Fruit fly (Drosophila melanogaster) whole organism, prepupa: Measurements from ENCODE around the gene CG18581.

Source experiments
- Blimp-1 ChIP-seq: fragments of 200-800 bp; sonication (Bioruptor generic); optimal IDR thresholded peaks from 3 replicates; lab custom pipeline; 2017; ENCODE audit warnings: missing biosample characterization, missing genetic modification characterization, mild to moderate bottlenecking, moderate library complexity, missing genetic modification reagents
- CG10669 ChIP-seq: fragments of 200-800 bp; sonication (Bioruptor generic); optimal IDR thresholded peaks from 3 replicates; lab custom pipeline; 2018; ENCODE audit warnings: missing biosample characterization, mild to moderate bottlenecking, missing genetic modification characterization, moderate library complexity
- CG11294 ChIP-seq: fragments of 200-800 bp; sonication (Bioruptor generic); IDR thresholded peaks from 2 replicates; pipeline ENCODE4 v1.3.6; 2022; ENCODE audit warnings: missing biosample characterization, missing genetic modification characterization
- CG11762 ChIP-seq: fragments of 200-800 bp; sonication (Bioruptor generic); optimal IDR thresholded peaks from 3 replicates; lab custom pipeline; 2016; ENCODE audit warnings: missing biosample characterization, missing genetic modification characterization; ENCODE audit not compliant: insufficient read depth
- CG11902 ChIP-seq: fragments of 200-800 bp; sonication (Bioruptor generic); optimal IDR thresholded peaks from 3 replicates; lab custom pipeline; 2016; ENCODE audit warnings: missing biosample characterization, missing genetic modification characterization
- CG15336 ChIP-seq: fragments of 200-800 bp; sonication (Bioruptor generic); IDR thresholded peaks from 2 replicates; pipeline ENCODE4 v1.3.6; 2022; ENCODE audit warnings: missing biosample characterization, missing genetic modification characterization
- CG16779 ChIP-seq: fragments of 200-800 bp; sonication (Bioruptor generic); optimal IDR thresholded peaks from 3 replicates; lab custom pipeline; 2017; ENCODE audit warnings: missing biosample characterization, mild to moderate bottlenecking, missing genetic modification characterization
- CG3032 ChIP-seq: fragments of 200-800 bp; optimal IDR thresholded peaks from 2 replicates; lab custom pipeline; 2019; ENCODE audit warnings: missing biosample characterization, mild to moderate bottlenecking, missing genetic modification characterization, moderate library complexity
- CG31627 ChIP-seq: fragments of 200-800 bp; sonication (Bioruptor generic); optimal IDR thresholded peaks from 3 replicates; lab custom pipeline; 2016; ENCODE audit warnings: missing biosample characterization, missing genetic modification characterization
- CG34406 ChIP-seq: fragments of 200-800 bp; sonication (Bioruptor generic); optimal IDR thresholded peaks from 3 replicates; lab custom pipeline; 2016; ENCODE audit warnings: missing biosample characterization, missing genetic modification characterization
- CG3919 ChIP-seq: fragments of 200-800 bp; sonication (Bioruptor generic); optimal IDR thresholded peaks from 3 replicates; lab custom pipeline; 2016; ENCODE audit warnings: missing biosample characterization, missing genetic modification characterization
- CG4318 ChIP-seq: fragments of 200-800 bp; sonication (Bioruptor generic); optimal IDR thresholded peaks from 3 replicates; lab custom pipeline; 2017; ENCODE audit warnings: missing biosample characterization, mild to moderate bottlenecking, missing genetic modification characterization
- CG6163 ChIP-seq: fragments of 200-800 bp; sonication (Bioruptor generic); IDR thresholded peaks from 3 replicates; pipeline ENCODE4 v1.3.6; 2022; ENCODE audit warnings: missing biosample characterization, missing genetic modification characterization
- CG6276 ChIP-seq: fragments of 200-800 bp; sonication (Bioruptor generic); optimal IDR thresholded peaks from 2 replicates; lab custom pipeline; 2017; ENCODE audit warnings: missing biosample characterization, mild to moderate bottlenecking, missing genetic modification characterization
- CG6808 ChIP-seq: fragments of 200-800 bp; sonication (Bioruptor generic); optimal IDR thresholded peaks from 3 replicates; lab custom pipeline; 2017; ENCODE audit warnings: missing biosample characterization, missing genetic modification characterization, mild to moderate bottlenecking, moderate library complexity, missing genetic modification reagents
- CG7368 ChIP-seq: fragments of 200-800 bp; sonication (Bioruptor generic); optimal IDR thresholded peaks from 3 replicates; lab custom pipeline; 2016; ENCODE audit warnings: missing biosample characterization, missing genetic modification characterization
- CG8119 ChIP-seq: fragments of 200-800 bp; sonication (Bioruptor generic); IDR thresholded peaks from 3 replicates; pipeline ENCODE4 v1.3.6; 2022; ENCODE audit warnings: missing biosample characterization, missing genetic modification characterization
- CG8319 ChIP-seq: fragments of 200-800 bp; sonication (Bioruptor generic); optimal IDR thresholded peaks from 3 replicates; lab custom pipeline; 2016; ENCODE audit warnings: missing biosample characterization, missing genetic modification characterization
- CG8632 ChIP-seq: fragments of 200-800 bp; sonication (Bioruptor generic); optimal IDR thresholded peaks from 3 replicates; lab custom pipeline; 2016; ENCODE audit warnings: missing biosample characterization, missing genetic modification characterization
- Eip75B ChIP-seq: fragments of 200-800 bp; sonication (Bioruptor generic); optimal IDR thresholded peaks from 3 replicates; lab custom pipeline; 2016; ENCODE audit warnings: missing biosample characterization, missing genetic modification characterization
- Eip93F ChIP-seq: fragments of 200-800 bp; sonication (Bioruptor generic); optimal IDR thresholded peaks from 2 replicates; lab custom pipeline; 2016; ENCODE audit warnings: missing biosample characterization, mild to moderate bottlenecking, missing genetic modification characterization
- Ets21C ChIP-seq: fragments of 200-800 bp; sonication (Bioruptor generic); optimal IDR thresholded peaks from 3 replicates; lab custom pipeline; 2016; ENCODE audit warnings: missing biosample characterization, missing genetic modification characterization
- Ets96B ChIP-seq: fragments of 200-800 bp; optimal IDR thresholded peaks from 2 replicates; lab custom pipeline; 2019; ENCODE audit warnings: missing biosample characterization, mild to moderate bottlenecking, missing genetic modification characterization, moderate library complexity
- Gug ChIP-seq: fragments of 200-800 bp; sonication (Bioruptor generic); IDR thresholded peaks from 2 replicates; pipeline ENCODE4 v1.3.6; 2022; ENCODE audit warnings: missing biosample characterization, missing genetic modification characterization
- Hr38 ChIP-seq: sonication (Bioruptor generic); optimal IDR thresholded peaks from 2 replicates; lab custom pipeline; 2016; ENCODE audit warnings: missing biosample characterization, missing genetic modification characterization
- Hr39 ChIP-seq: fragments of 200-800 bp; sonication (Bioruptor generic); optimal IDR thresholded peaks from 2 replicates; lab custom pipeline; 2016; ENCODE audit warnings: missing biosample characterization, missing genetic modification characterization
- Hr4 ChIP-seq: fragments of 200-800 bp; sonication (Bioruptor generic); optimal IDR thresholded peaks from 3 replicates; lab custom pipeline; 2016; ENCODE audit warnings: missing biosample characterization, missing genetic modification characterization
- Lpt ChIP-seq: fragments of 200-800 bp; sonication (Bioruptor generic); optimal IDR thresholded peaks from 3 replicates; lab custom pipeline; 2016; ENCODE audit warnings: missing biosample characterization, missing genetic modification characterization
- Met ChIP-seq: fragments of 200-800 bp; sonication (Bioruptor generic); optimal IDR thresholded peaks from 3 replicates; lab custom pipeline; 2016; ENCODE audit warnings: missing biosample characterization, missing genetic modification characterization
- OdsH ChIP-seq: fragments of 200-800 bp; sonication (Bioruptor generic); optimal IDR thresholded peaks from 3 replicates; lab custom pipeline; 2016; ENCODE audit warnings: missing biosample characterization, missing genetic modification characterization
- Smox ChIP-seq: fragments of 200-800 bp; sonication (Bioruptor generic); optimal IDR thresholded peaks from 3 replicates; lab custom pipeline; 2016; ENCODE audit warnings: missing biosample characterization, missing genetic modification characterization
- Sox102F ChIP-seq: fragments of 200-800 bp; sonication (Bioruptor generic); optimal IDR thresholded peaks from 2 replicates; lab custom pipeline; 2016; ENCODE audit warnings: missing biosample characterization, mild to moderate bottlenecking, missing genetic modification characterization
- Sox14 ChIP-seq: fragments of 200-800 bp; sonication (Bioruptor generic); optimal IDR thresholded peaks from 3 replicates; lab custom pipeline; 2016; ENCODE audit warnings: missing biosample characterization, missing genetic modification characterization
- Sox15 ChIP-seq: fragments of 200-800 bp; sonication (Bioruptor generic); optimal IDR thresholded peaks from 3 replicates; lab custom pipeline; 2016; ENCODE audit warnings: missing biosample characterization, missing genetic modification characterization
- achi ChIP-seq: fragments of 200-800 bp; sonication (Bioruptor generic); optimal IDR thresholded peaks from 3 replicates; lab custom pipeline; 2016; ENCODE audit warnings: missing biosample characterization, missing genetic modification characterization
- acj6 ChIP-seq: fragments of 200-800 bp; sonication (Bioruptor generic); optimal IDR thresholded peaks from 3 replicates; lab custom pipeline; 2016; ENCODE audit warnings: missing biosample characterization, missing genetic modification characterization
- dac ChIP-seq: fragments of 200-800 bp; sonication (Bioruptor generic); optimal IDR thresholded peaks from 2 replicates; lab custom pipeline; 2017; ENCODE audit warnings: missing biosample characterization, mild to moderate bottlenecking, missing genetic modification characterization
- dsx ChIP-seq: fragments of 200-800 bp; optimal IDR thresholded peaks from 3 replicates; lab custom pipeline; 2019; ENCODE audit warnings: missing biosample characterization, mild to moderate bottlenecking, missing genetic modification characterization, moderate library complexity; ENCODE audit not compliant: poor library complexity, severe bottlenecking
- eg ChIP-seq: fragments of 200-800 bp; sonication (Bioruptor generic); IDR thresholded peaks from 3 replicates; pipeline ENCODE4 v1.3.6; 2022; ENCODE audit warnings: missing biosample characterization, missing genetic modification characterization
- esn ChIP-seq: fragments of 200-800 bp; sonication (Bioruptor generic); optimal IDR thresholded peaks from 2 replicates; lab custom pipeline; 2016; ENCODE audit warnings: missing biosample characterization, mild to moderate bottlenecking, missing genetic modification characterization, moderate library complexity
- fd59A ChIP-seq: fragments of 200-800 bp; sonication (Bioruptor generic); optimal IDR thresholded peaks from 2 replicates; lab custom pipeline; 2017; ENCODE audit warnings: missing biosample characterization, mild to moderate bottlenecking, missing genetic modification characterization, missing genetic modification reagents
- fd85E ChIP-seq: fragments of 200-800 bp; sonication (Bioruptor generic); optimal IDR thresholded peaks from 3 replicates; lab custom pipeline; 2016; ENCODE audit warnings: missing biosample characterization, missing genetic modification characterization
- fkh ChIP-seq: fragments of 200-800 bp; sonication (Bioruptor generic); optimal IDR thresholded peaks from 3 replicates; lab custom pipeline; 2017; ENCODE audit warnings: missing biosample characterization, mild to moderate bottlenecking, missing genetic modification characterization, moderate library complexity
- lz ChIP-seq: fragments of 200-800 bp; sonication (Bioruptor generic); optimal IDR thresholded peaks from 3 replicates; lab custom pipeline; 2016; ENCODE audit warnings: missing biosample characterization, missing genetic modification characterization
- pdm3 ChIP-seq: fragments of 200-800 bp; sonication (Bioruptor generic); optimal IDR thresholded peaks from 3 replicates; lab custom pipeline; 2016; ENCODE audit warnings: missing biosample characterization, missing genetic modification characterization
- salr ChIP-seq, 2 experiments: fragments of 200-800 bp; sonication (Bioruptor generic); optimal IDR thresholded peaks; 3 replicates each; lab custom pipeline; 2016 to 2018; ENCODE audit warnings: missing biosample characterization in 2 of 2, missing genetic modification characterization in 2 of 2, mild to moderate bottlenecking in 1 of 2
- ss ChIP-seq, 2 experiments: fragments of 200-800 bp; sonication (Bioruptor generic); optimal IDR thresholded peaks; 2 replicates in 1 of 2; 3 replicates in 1 of 2; lab custom pipeline; 2017 to 2018; ENCODE audit warnings: mild to moderate bottlenecking in 2 of 2, missing biosample characterization in 2 of 2, missing genetic modification characterization in 2 of 2, moderate library complexity in 1 of 2
- svp ChIP-seq: fragments of 200-800 bp; sonication (Bioruptor generic); peaks from one replicate; lab custom pipeline; 2016; ENCODE audit warnings: missing biosample characterization, missing genetic modification characterization
- topi ChIP-seq: fragments of 200-800 bp; sonication (Bioruptor generic); optimal IDR thresholded peaks from 3 replicates; lab custom pipeline; 2016; ENCODE audit warnings: missing biosample characterization, missing genetic modification characterization
- vri ChIP-seq: fragments of 200-800 bp; sonication (Bioruptor generic); optimal IDR thresholded peaks from 3 replicates; lab custom pipeline; 2016; ENCODE audit warnings: missing biosample characterization, mild to moderate bottlenecking, missing genetic modification characterization

Gene CG18581

DNA sequence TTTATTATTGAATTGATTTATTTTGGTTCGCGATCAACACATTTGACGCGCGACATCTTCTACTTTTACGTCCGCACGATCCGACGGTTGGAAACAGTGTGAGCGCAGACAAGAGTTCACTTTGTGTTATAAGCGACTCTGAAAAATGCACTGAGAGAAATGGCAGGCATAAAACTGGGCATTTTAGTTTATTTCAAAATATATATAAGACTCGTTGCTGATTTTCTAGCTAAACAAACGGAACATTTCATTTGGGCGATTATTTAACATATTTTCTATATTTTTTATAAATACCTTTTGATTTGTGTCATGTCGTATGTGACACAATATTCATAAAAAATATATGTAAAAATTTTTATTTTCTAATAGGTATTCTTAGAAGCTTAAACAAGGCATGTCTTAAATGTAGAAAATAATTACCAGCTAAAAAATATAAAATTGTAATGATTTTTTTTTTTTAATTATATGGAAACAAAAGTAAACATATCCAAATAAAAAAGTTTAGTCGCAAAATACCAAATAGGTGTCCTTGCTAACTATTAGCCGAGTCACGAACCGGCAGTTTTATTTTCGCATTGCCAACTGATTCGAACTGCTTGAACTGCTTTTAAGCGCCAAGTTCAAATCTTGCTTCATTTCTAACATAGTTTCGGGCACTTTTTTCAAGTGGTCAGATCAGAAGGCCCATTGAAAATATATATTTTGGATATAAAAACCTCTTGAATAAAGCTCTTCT lies 35.9 kb downstream of the CG18581 start, which contains the start of gene Reck:
Gene Reck (minus strand): TSS at position 106 of the 736 bp plus-strand sequence.
- TF ChIP-seq CG4318 (peak; percentile 77), OdsH (GFP tag; lab: Kevin White, UChicago) (peak; percentile 93), fd59A (GFP tag; lab: Kevin White, UChicago) (peak; percentile 62), dsx (GFP tag; lab: Kevin White, UChicago) (peak; percentile 83), CG3919 (GFP tag; lab: Kevin White, UChicago) (peak; percentile 93), fkh (GFP tag; lab: Kevin White, UChicago) (peak; percentile 3), Met (GFP tag; lab: Kevin White, UChicago) (peak; percentile 85), Blimp-1 (peak; percentile 35), Hr39 (GFP tag; lab: Kevin White, UChicago) (peak; percentile 57), Sox15 (GFP tag; lab: Kevin White, UChicago) (peak; percentile 49), fd85E (GFP tag; lab: Kevin White, UChicago) (peak; percentile 58), achi (GFP tag; lab: Kevin White, UChicago) (peak; percentile 91), CG11902 (GFP tag; lab: Kevin White, UChicago) (peak; percentile 41), CG8319 (peak; percentile 62), Gug (GFP tag; lab: Robert Waterston, UW) (peak; percentile 79), esn (GFP tag; lab: Kevin White, UChicago) (peak; percentile 87), dac (GFP tag; lab: Kevin White, UChicago) (peak; percentile 70), Smox (peak; percentile 79), lz (peak; percentile 55), acj6 (GFP tag; lab: Kevin White, UChicago) (peak; percentile 91), Eip93F (GFP tag; lab: Kevin White, UChicago) (peak; percentile 61), Lpt (GFP tag; lab: Kevin White, UChicago) (peak; percentile 89), CG6163 (peak; percentile 95), CG6808 (GFP tag; lab: Kevin White, UChicago) (peak; percentile 82), CG7368 (GFP tag; lab: Kevin White, UChicago) (peak; percentile 85), Hr4 (GFP tag; lab: Kevin White, UChicago) (peak; percentile 94), CG8632 (GFP tag; lab: Kevin White, UChicago) (peak; percentile 83), CG34406 (GFP tag; lab: Kevin White, UChicago) (peak; percentile 83), CG10669 (GFP tag; lab: Kevin White, UChicago) (peak; percentile 87), vri (GFP tag; lab: Kevin White, UChicago) (peak; percentile 76), CG6276 (GFP tag; lab: Kevin White, UChicago) (peak; percentile 92), Eip75B (GFP tag; lab: Kevin White, UChicago) (peak; percentile 85), topi (GFP tag; lab: Kevin White, UChicago) (peak; percentile 85), salr (GFP tag; optimal IDR thresholded peaks at IDR 0.05; lab: Kevin White, UChicago) (peak; percentile 67 to 82), Ets21C (GFP tag; lab: Kevin White, UChicago) (peak; percentile 48), CG31627 (GFP tag; lab: Kevin White, UChicago) (peak; percentile 61), CG3032 (peak; percentile 83), svp (peak; percentile 92), Ets96B (tag; lab: Kevin White, UChicago) (peak; percentile 85), Hr38 (no peak), ss (GFP tag; optimal IDR thresholded peaks at IDR 0.05; lab: Kevin White, UChicago) (peak; percentile 82 to 83), Sox102F (GFP tag; lab: Kevin White, UChicago) (peak; percentile 81), CG16779 (tag; lab: Kevin White, UChicago) (peak; percentile 85), CG15336 (peak; percentile 96), Sox14 (peak; percentile 79), CG8119 (peak; percentile 96), eg (peak; percentile 97), CG11294 (GFP tag; lab: Robert Waterston, UW) (peak; percentile 74), pdm3 (GFP tag; lab: Kevin White, UChicago) (peak; percentile 85), CG11762 (peak; percentile 84)
